Worm (Caenorhabditis elegans) whole organism, L4 larva: ENCODE measurements around the gene fipr-14.

Source experiments
- R02D3.7 ChIP-seq: fragments of 150-350 bp; sonication (generic microtip); optimal IDR thresholded peaks from 3 replicates; lab custom pipeline; 2014; ENCODE audit warnings: missing biosample characterization, missing genetic modification characterization
- ceh-44 ChIP-seq: fragments of 200-800 bp; sonication (Bioruptor generic); IDR thresholded peaks from 2 replicates; pipeline ENCODE4 v1.3.6; 2022; ENCODE audit warnings: missing genetic modification reagents, missing genetic modification characterization, missing compliant biosample characterization
- daf-16 ChIP-seq, 3 experiments: sonication (generic microtip); optimal IDR thresholded peaks; 2 replicates each; lab custom pipeline; 2016 to 2017; ENCODE audit warnings: missing genetic modification characterization in 3 of 3, missing genetic modification reagents in 3 of 3, mild to moderate bottlenecking in 2 of 3, missing compliant biosample characterization in 2 of 3, missing biosample characterization in 1 of 3, moderate library complexity in 1 of 3
- dmd-9 ChIP-seq: fragments of 200-800 bp; sonication (Bioruptor generic); IDR thresholded peaks from 2 replicates; pipeline ENCODE4 v1.3.6; 2022; ENCODE audit warnings: missing genetic modification reagents, missing genetic modification characterization, missing compliant biosample characterization
- duxl-1 ChIP-seq: sonication (generic microtip); optimal IDR thresholded peaks from 2 replicates; lab custom pipeline; 2016; ENCODE audit warnings: mild to moderate bottlenecking, missing genetic modification characterization, moderate library complexity, missing compliant biosample characterization; ENCODE audit not compliant: poor library complexity
- saeg-2 ChIP-seq: fragments of 200-800 bp; sonication (Bioruptor generic); IDR thresholded peaks from 2 replicates; pipeline ENCODE4 v1.3.6; 2022; ENCODE audit warnings: missing genetic modification reagents, missing genetic modification characterization, missing compliant biosample characterization
- unc-130 ChIP-seq: sonication (generic microtip); optimal IDR thresholded peaks from 2 replicates; lab custom pipeline; 2016; ENCODE audit warnings: missing genetic modification reagents, missing genetic modification characterization, missing compliant biosample characterization

DNA sequence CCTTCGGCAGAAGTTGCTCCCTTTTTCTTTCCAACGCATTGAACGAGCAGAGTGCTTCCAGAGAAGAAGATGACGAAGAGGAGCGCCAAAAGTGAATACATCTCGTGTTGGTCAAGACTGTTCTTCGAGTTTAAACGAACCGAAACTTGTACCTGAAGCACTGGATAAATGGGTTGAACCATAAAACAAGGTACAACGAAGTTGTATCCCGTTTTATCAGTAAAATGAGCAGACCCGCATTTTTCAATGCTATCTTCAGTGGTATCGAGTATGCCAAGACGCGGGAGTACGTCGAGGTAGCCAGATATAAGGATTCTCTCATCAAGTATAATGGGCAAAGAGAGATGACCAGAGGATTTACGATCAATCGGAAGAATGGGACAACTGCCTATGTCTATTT, 10.3 kb downstream of the fipr-14 start, which contains the start of gene F13E9.16:
- TF ChIP-seq unc-130 (no peak), daf-16 (GFP tag; optimal IDR thresholded peaks at IDR 0.05; lab: Kevin White, UChicago) (no peak), daf-16 (tag; optimal IDR thresholded peaks at IDR 0.05; lab: Kevin White, UChicago) (no peak), saeg-2 (GFP tag; lab: Robert Waterston, UW) (no peak), R02D3.7 (tag; lab: Kevin White, UChicago) (no peak), dmd-9 (GFP tag; lab: Robert Waterston, UW) (no peak), duxl-1 (tag; lab: Kevin White, UChicago) (no peak), ceh-44 (GFP tag; lab: Robert Waterston, UW) (no peak)
